Fruit fly (Drosophila melanogaster): ENCODE results near the gene Msp300.

DNA sequence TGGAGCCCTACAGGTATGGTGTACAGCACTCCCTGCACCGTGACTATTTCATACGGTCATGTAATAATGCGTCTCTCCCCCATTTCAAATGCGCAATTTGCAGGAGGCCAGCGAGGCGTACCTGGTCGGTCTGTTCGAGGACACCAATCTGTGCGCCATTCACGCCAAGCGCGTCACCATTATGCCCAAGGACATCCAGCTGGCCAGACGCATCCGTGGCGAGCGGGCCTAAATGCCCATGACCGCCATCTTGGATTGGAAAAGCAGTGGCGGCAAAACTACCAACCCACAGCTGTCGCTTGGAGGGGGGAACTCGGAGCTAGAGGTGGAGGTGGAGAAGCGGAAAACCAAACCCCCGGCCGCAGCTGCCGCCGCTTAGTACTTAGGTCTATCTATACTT lies 45.1 kb upstream of the Msp300 start:
- TF ChIP-seq Snoo (tag; optimal IDR thresholded peaks at IDR 0.05) (no peak), CG9948 (tag; optimal IDR thresholded peaks at IDR 0.05) (no peak)
